Worm (Caenorhabditis elegans): Measurements from ENCODE around the gene Y39A1A.16.

DNA sequence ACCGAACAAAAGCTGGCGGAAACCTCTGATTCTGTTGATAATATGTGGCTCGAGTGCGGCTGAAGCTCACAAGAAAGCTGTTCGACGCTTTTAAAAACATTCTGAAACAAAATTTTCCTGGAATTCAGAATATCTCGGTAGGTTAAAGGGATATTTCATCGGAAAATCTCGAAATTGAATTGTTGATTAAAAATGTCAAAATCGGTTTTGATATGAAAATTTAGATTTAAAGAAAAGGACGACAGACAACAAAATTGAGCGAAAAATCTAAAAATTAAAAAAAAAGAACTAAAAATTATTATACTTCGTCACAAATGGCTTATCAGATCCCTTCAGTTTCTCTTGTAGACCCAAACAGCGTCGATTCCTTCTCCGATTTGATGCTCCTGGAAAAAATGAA is 21.4 kb downstream of the Y39A1A.16 start, which contains the start of gene Y39A1A.20:
- TF ChIP-seq pha-4 (tag; optimal IDR thresholded peaks at IDR 0.05) = no peak
- no peak for TF ChIP-seq nhr-237 (tag; optimal IDR thresholded peaks at IDR 0.05)
- no peak for TF ChIP-seq bed-3 (GFP tag; optimal IDR thresholded peaks at IDR 0.05)

Data from whole organism, mixed stage, embryonic.